Worm (Caenorhabditis elegans): ENCODE results near the gene F54H12.5.

ce11 chrIII:8004091-8004490 lies 32.1 kb upstream of the F54H12.5 start, which contains the start of gene C06G4.6:
- TF ChIP-seq elt-3 (tag; optimal IDR thresholded peaks at IDR 0.05) (no peak), ceh-16 (tag; optimal IDR thresholded peaks at IDR 0.05) (no peak), ceh-28 (tag; optimal IDR thresholded peaks at IDR 0.05) (no peak), lin-15B (tag; optimal IDR thresholded peaks at IDR 0.05) (no peak), elt-1 (tag; optimal IDR thresholded peaks at IDR 0.05) (no peak)
